Fruit fly (Drosophila melanogaster) S2 (cell line): ENCODE data around the gene CG42592.

Experiments used
- CG8478 ChIP-seq: fragments of >200 bp; optimal IDR thresholded peaks from 2 replicates; lab custom pipeline; 2018
- CTCF ChIP-seq, 2 experiments: fragments of >200 bp; optimal IDR thresholded peaks; 2 replicates each; lab custom pipeline; 2018

DNA sequence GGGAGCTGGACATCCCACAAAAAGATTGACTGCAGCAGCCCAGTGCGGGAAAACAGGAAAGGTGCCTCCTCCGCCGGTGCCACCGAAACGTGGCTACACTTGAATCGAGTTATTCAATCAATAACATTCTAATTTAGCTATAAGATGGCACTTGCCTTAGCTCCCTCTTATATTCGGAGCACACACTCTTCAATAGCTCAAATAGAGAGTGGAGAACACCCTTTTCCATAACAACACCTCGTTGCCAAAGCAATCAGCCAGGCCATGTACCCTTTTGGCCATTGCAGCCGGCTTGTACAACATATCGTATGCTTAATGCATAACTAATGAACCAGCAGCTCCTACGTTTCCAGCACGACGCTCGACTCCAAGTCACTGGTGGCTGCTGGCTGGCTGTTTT is 1.7 kb upstream of the CG42592 start:
- no peak for TF ChIP-seq CG8478 (lab: Kevin White, UChicago)
- no peak for TF ChIP-seq CTCF (optimal IDR thresholded peaks at IDR 0.05; lab: Kevin White, UChicago)
